Worm (Caenorhabditis elegans) whole organism, L4 larva: ENCODE measurements around the gene ZK262.20.
"Not testable (repeated sequence)": the region's sequence is repeated elsewhere in the genome, so short reads cannot be mapped to it uniquely, and the experiment has no call there.

Source experiments
- T26A8.4 ChIP-seq: fragments of 200-800 bp; sonication (Bioruptor generic); IDR thresholded peaks from 2 replicates; pipeline ENCODE4 v1.3.6; 2022; ENCODE audit warnings: missing genetic modification characterization, missing compliant biosample characterization
- aha-1 ChIP-seq: fragments of 150-350 bp; peaks from one replicate; lab custom pipeline; 2014; ENCODE audit warnings: missing biosample characterization, missing genetic modification characterization
- ceh-20 ChIP-seq: fragments of 200-800 bp; sonication (Bioruptor generic); IDR thresholded peaks from 2 replicates; pipeline ENCODE4 v1.3.6; 2022; ENCODE audit warnings: missing genetic modification reagents, missing genetic modification characterization, missing compliant biosample characterization
- ceh-44 ChIP-seq: fragments of 200-800 bp; sonication (Bioruptor generic); IDR thresholded peaks from 2 replicates; pipeline ENCODE4 v1.3.6; 2022; ENCODE audit warnings: missing genetic modification reagents, missing genetic modification characterization, missing compliant biosample characterization
- ceh-62 ChIP-seq: sonication (generic microtip); optimal IDR thresholded peaks from 2 replicates; lab custom pipeline; 2017; ENCODE audit warnings: missing biosample characterization, missing genetic modification characterization
- cey-2 ChIP-seq: sonication (generic microtip); optimal IDR thresholded peaks from 3 replicates; lab custom pipeline; 2017; ENCODE audit warnings: missing genetic modification characterization, mild to moderate bottlenecking, missing compliant biosample characterization, antibody characterized with exemption, borderline replicate concordance; ENCODE audit not compliant: insufficient read depth
- daf-16 ChIP-seq, 3 experiments: sonication (generic microtip); optimal IDR thresholded peaks; 2 replicates each; lab custom pipeline; 2016 to 2017; ENCODE audit warnings: missing genetic modification characterization in 3 of 3, missing genetic modification reagents in 3 of 3, mild to moderate bottlenecking in 2 of 3, missing compliant biosample characterization in 2 of 3, missing biosample characterization in 1 of 3, moderate library complexity in 1 of 3
- dmd-6 ChIP-seq: fragments of 200-800 bp; sonication (Bioruptor generic); IDR thresholded peaks from 2 replicates; pipeline ENCODE4 v1.3.6; 2022; ENCODE audit warnings: missing genetic modification reagents, missing genetic modification characterization, missing compliant biosample characterization
- dmd-9 ChIP-seq: fragments of 200-800 bp; sonication (Bioruptor generic); IDR thresholded peaks from 2 replicates; pipeline ENCODE4 v1.3.6; 2022; ENCODE audit warnings: missing genetic modification reagents, missing genetic modification characterization, missing compliant biosample characterization
- duxl-1 ChIP-seq: sonication (generic microtip); optimal IDR thresholded peaks from 2 replicates; lab custom pipeline; 2016; ENCODE audit warnings: mild to moderate bottlenecking, missing genetic modification characterization, moderate library complexity, missing compliant biosample characterization; ENCODE audit not compliant: poor library complexity
- egl-27 ChIP-seq: sonication (generic microtip); optimal IDR thresholded peaks from 3 replicates; lab custom pipeline; 2017; ENCODE audit warnings: missing biosample characterization, missing genetic modification reagents, missing genetic modification characterization
- fos-1 ChIP-seq: fragments of 150-350 bp; optimal IDR thresholded peaks from 2 replicates; lab custom pipeline; 2014; ENCODE audit warnings: missing biosample characterization, missing genetic modification characterization
- hif-1 ChIP-seq, 2 experiments: sonication (generic microtip); optimal IDR thresholded peaks; 2 replicates each; lab custom pipeline; 2016 to 2017; ENCODE audit warnings: missing compliant biosample characterization in 2 of 2, missing genetic modification characterization in 2 of 2, missing genetic modification reagents in 2 of 2, missing genotype in 2 of 2, mild to moderate bottlenecking in 1 of 2
- hlh-11 ChIP-seq: fragments of 200-800 bp; sonication (Bioruptor generic); optimal IDR thresholded peaks from 2 replicates; lab custom pipeline; 2018; ENCODE audit warnings: mild to moderate bottlenecking, missing genetic modification characterization, missing compliant biosample characterization
- lin-29 ChIP-seq: fragments of 200-800 bp; sonication (Bioruptor generic); IDR thresholded peaks from 2 replicates; pipeline ENCODE4 v1.3.6; 2022; ENCODE audit warnings: missing genetic modification reagents, missing genetic modification characterization, missing compliant biosample characterization
- lin-38 ChIP-seq: fragments of 200-800 bp; sonication (Bioruptor generic); IDR thresholded peaks from 2 replicates; pipeline ENCODE4 v1.3.6; 2022; ENCODE audit warnings: missing genetic modification reagents, missing genetic modification characterization, missing compliant biosample characterization
- madf-5 ChIP-seq, 2 experiments: fragments of 200-800 bp; sonication (Bioruptor generic); IDR thresholded peaks; 2 replicates each; pipeline ENCODE4 v1.3.6; 2022; ENCODE audit warnings: missing compliant biosample characterization in 2 of 2, missing genetic modification characterization in 2 of 2
- nhr-25 ChIP-seq: sonication (generic microtip); optimal IDR thresholded peaks from 2 replicates; lab custom pipeline; 2017; ENCODE audit warnings: missing genetic modification characterization, mild to moderate bottlenecking, missing compliant biosample characterization, antibody characterized with exemption, moderate library complexity, borderline replicate concordance; ENCODE audit not compliant: insufficient read depth
- nhr-28 ChIP-seq: fragments of 150-350 bp; optimal IDR thresholded peaks from 2 replicates; lab custom pipeline; 2014; ENCODE audit warnings: missing biosample characterization, missing genetic modification characterization
- nhr-41 ChIP-seq: fragments of 200-800 bp; sonication (Bioruptor generic); IDR thresholded peaks from 2 replicates; pipeline ENCODE4 v1.3.6; 2022; ENCODE audit warnings: missing genetic modification reagents, missing genetic modification characterization, missing compliant biosample characterization
- nhr-42 ChIP-seq: fragments of 200-800 bp; sonication (Bioruptor generic); IDR thresholded peaks from 2 replicates; pipeline ENCODE4 v1.3.6; 2022; ENCODE audit warnings: missing genetic modification characterization, missing compliant biosample characterization
- nhr-77 ChIP-seq: fragments of 150-350 bp; optimal IDR thresholded peaks from 2 replicates; lab custom pipeline; 2014; ENCODE audit warnings: missing biosample characterization, missing genetic modification characterization
- php-3 ChIP-seq: fragments of 200-800 bp; sonication (Bioruptor generic); IDR thresholded peaks from 2 replicates; pipeline ENCODE4 v1.3.6; 2022; ENCODE audit warnings: missing genetic modification reagents, missing genetic modification characterization, missing compliant biosample characterization
- pqm-1 ChIP-seq: sonication (generic microtip); optimal IDR thresholded peaks from 2 replicates; lab custom pipeline; 2017; ENCODE audit warnings: missing biosample characterization, missing genetic modification characterization
- rbr-2 ChIP-seq: sonication (generic microtip); optimal IDR thresholded peaks from 2 replicates; lab custom pipeline; 2016; ENCODE audit warnings: missing genotype, missing genetic modification characterization, missing compliant biosample characterization
- set-16 ChIP-seq: fragments of 200-800 bp; sonication (Bioruptor generic); IDR thresholded peaks from 2 replicates; pipeline ENCODE4 v1.3.6; 2022; ENCODE audit warnings: missing genetic modification reagents, missing genetic modification characterization, missing compliant biosample characterization
- spr-3 ChIP-seq: fragments of 200-800 bp; sonication (Bioruptor generic); optimal IDR thresholded peaks from 2 replicates; lab custom pipeline; 2018; ENCODE audit warnings: mild to moderate bottlenecking, missing genetic modification characterization, missing compliant biosample characterization
- unc-39 ChIP-seq: sonication (generic microtip); optimal IDR thresholded peaks from 2 replicates; lab custom pipeline; 2017; ENCODE audit warnings: missing biosample characterization, missing genetic modification characterization
- vab-7 ChIP-seq: fragments of 200-800 bp; sonication (Bioruptor generic); IDR thresholded peaks from 2 replicates; pipeline ENCODE4 v1.3.6; 2022; ENCODE audit warnings: missing genetic modification reagents, missing genetic modification characterization, missing compliant biosample characterization
- zfp-2 ChIP-seq: sonication (generic microtip); optimal IDR thresholded peaks from 2 replicates; lab custom pipeline; 2016; ENCODE audit warnings: mild to moderate bottlenecking, missing genetic modification characterization, missing compliant biosample characterization
- zip-11 ChIP-seq: fragments of 200-800 bp; sonication (Bioruptor generic); IDR thresholded peaks from 2 replicates; pipeline ENCODE4 v1.3.6; 2022; ENCODE audit warnings: missing genetic modification characterization, missing compliant biosample characterization

Gene ZK262.20

DNA sequence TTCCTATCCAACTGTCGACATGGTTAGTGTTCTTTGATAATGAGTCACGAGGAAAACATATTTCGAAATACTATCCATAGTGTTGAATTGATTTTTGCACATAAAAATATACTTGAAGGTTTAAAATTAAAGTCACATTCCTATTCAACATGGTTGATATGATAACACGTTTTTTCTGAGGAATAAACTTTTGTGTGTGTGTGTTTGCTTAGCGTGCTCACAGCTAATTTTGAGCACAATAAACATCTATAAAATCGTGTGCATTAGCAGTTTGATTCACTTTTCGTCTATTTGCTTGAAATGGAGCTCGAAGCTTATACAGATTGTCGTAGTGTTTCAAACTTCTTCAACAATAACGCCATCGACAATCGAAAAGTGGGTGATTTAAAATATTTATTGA is 21.7 kb upstream of the ZK262.20 start, which contains the start of gene ZK228.10:
Gene ZK228.10, plus strand, starts transcription at position 301 of the 400 bp plus-strand sequence.
- TF ChIP-seq zip-11 (no peak), duxl-1 (tag; lab: Kevin White, UChicago) (no peak), cey-2 (tag; lab: Kevin White, UChicago) (no peak), daf-16 (GFP tag; optimal IDR thresholded peaks at IDR 0.05; lab: Kevin White, UChicago) (no peak), daf-16 (tag; optimal IDR thresholded peaks at IDR 0.05; lab: Kevin White, UChicago) (no peak), ceh-20 (GFP tag; lab: Robert Waterston, UW) (no peak), spr-3 (no peak), lin-29 (GFP tag; lab: Robert Waterston, UW) (no peak), nhr-42 (GFP tag; lab: Robert Waterston, UW) (no peak)

DNA sequence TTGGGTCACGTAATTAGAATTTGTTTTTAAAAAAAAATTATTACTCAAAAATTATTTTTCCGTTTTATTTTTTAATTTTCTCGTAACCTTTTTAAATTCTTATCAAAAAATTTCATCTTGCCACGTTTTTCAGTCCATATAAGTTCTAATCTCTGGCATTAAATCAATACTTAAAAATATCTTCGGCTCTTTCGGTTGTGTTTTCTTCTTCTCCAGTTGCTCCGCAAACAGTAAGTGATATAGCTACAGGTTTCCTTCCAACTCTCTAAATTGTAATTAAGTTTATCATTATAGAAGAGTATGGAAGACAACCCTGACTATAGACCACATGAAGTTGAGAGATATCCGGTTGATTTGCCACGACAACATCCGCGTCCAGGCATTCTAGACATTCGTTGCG is 9.3 kb upstream of the ZK262.20 start, which contains the start of gene ZK228.1:
Gene ZK228.1, plus strand, starts transcription at position 301 of the 400 bp plus-strand sequence.
- TF ChIP-seq aha-1 (tag; lab: Kevin White, UChicago) (peak; percentile 38), zfp-2 (tag; lab: Kevin White, UChicago) (no peak)

DNA sequence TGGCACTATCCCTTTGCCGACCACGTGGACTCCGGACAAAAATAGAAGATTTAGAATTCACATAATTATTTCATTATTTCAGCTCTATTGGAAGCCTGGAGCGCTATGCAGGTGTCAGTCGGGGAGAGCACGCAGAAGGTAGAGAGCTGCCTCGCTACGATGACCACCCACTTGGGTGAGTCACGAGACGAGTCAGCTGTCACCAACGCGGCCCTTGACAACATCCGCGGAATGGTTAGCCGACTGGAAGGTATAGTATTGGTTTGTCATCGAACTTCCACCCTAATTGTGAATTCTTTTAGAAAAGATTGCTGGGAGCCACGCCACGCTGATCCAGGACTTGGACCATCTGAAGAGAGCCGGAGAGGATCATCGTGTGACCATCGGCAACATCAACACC is 4.6 kb upstream of the ZK262.20 start, which contains the start of gene ZK262.9:
Gene ZK262.9, plus strand, starts transcription at position 301 of the 400 bp plus-strand sequence.
- TF ChIP-seq hlh-11; rbr-2 (tag; lab: Kevin White, UChicago); nhr-28: not testable (repeated sequence)

ce11 chrV:18438081-18438480 is 3.2 kb upstream of the ZK262.20 start, which contains the start of gene ZK262.8:
ZK262.8 (plus strand) TSS chrV:18438381.
- TF ChIP-seq vab-7 (GFP tag; lab: Robert Waterston, UW) (no peak), hif-1 (tag; optimal IDR thresholded peaks at IDR 0.05; lab: Kevin White, UChicago) (no peak), pqm-1 (tag; lab: Kevin White, UChicago) (no peak), php-3 (no peak), nhr-25 (tag; lab: Kevin White, UChicago) (no peak), egl-27 (tag; lab: Kevin White, UChicago) (no peak), ceh-62 (tag; lab: Kevin White, UChicago) (no peak), dmd-6 (GFP tag; lab: Robert Waterston, UW) (no peak), unc-39 (tag; lab: Kevin White, UChicago) (no peak), madf-5 (GFP tag; IDR thresholded peaks at IDR 0.05; lab: Robert Waterston, UW) (no peak), fos-1 (tag; lab: Kevin White, UChicago) (no peak), lin-38 (GFP tag; lab: Robert Waterston, UW) (no peak)

- TF ChIP-seq nhr-77 (tag; lab: Kevin White, UChicago) (no peak), aha-1 (tag; lab: Kevin White, UChicago) (peak; percentile 89)
- TF ChIP-seq, all 104 proteins: peak for 1
Measured at ce11 chrV:18431450-18431849, 3.4 kb downstream of the ZK262.20 start, which contains the start of gene srw-82. srw-82 (plus strand) TSS chrV:18431750.

DNA sequence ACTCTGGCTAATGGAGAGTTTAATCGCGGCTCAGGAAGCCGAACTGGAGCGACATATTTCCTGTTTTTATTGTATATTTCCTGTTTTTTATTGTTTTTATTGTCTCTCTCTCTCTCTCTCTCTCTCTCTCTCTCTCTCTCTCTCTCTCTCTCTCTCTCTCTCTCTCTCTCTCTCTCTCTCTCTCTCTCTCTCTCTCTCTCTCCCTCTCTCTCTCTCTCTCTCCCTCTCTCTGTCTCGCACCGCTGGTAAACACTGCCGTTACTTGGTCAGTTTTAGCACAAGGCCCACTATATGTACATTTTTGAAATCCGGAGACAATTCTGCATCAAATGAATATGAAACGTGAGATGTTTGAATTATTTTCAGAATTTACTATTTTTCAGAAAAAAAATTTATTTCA is 4.0 kb downstream of the ZK262.20 start:
- TF ChIP-seq egl-27 (tag; lab: Kevin White, UChicago), result no peak
- no peak for TF ChIP-seq nhr-41 (GFP tag; lab: Robert Waterston, UW)
- TF ChIP-seq dmd-9 (GFP tag; lab: Robert Waterston, UW), result no peak
- TF ChIP-seq T26A8.4 (GFP tag; lab: Robert Waterston, UW), result no peak
- peak; percentile 88 for TF ChIP-seq set-16
- no peak for TF ChIP-seq ceh-44 (GFP tag; lab: Robert Waterston, UW)
